Worm (Caenorhabditis elegans) whole organism, L4/young adult: ENCODE data around the gene F29B9.8.

ENCODE experiments used
- W03F9.2 ChIP-seq: fragments of 150-350 bp; optimal IDR thresholded peaks from 2 replicates; lab custom pipeline; 2014; ENCODE audit warnings: missing biosample characterization, missing genetic modification characterization
- dao-5 ChIP-seq: sonication (generic microtip); optimal IDR thresholded peaks from 2 replicates; lab custom pipeline; 2016; ENCODE audit warnings: missing genotype, missing genetic modification characterization, moderate library complexity, missing compliant biosample characterization
- him-1 ChIP-seq: sonication (generic microtip); optimal IDR thresholded peaks from 2 replicates; lab custom pipeline; 2016; ENCODE audit warnings: missing genotype, missing genetic modification reagents, missing genetic modification characterization, missing compliant biosample characterization

- TF ChIP-seq dao-5 (tag; lab: Kevin White, UChicago) (no peak), W03F9.2 (no peak), him-1 (no peak)
Measured at ce11 chrIV:4686898-4687297, 39.4 kb downstream of the F29B9.8 start.
